Worm (Caenorhabditis elegans): ENCODE measurements around the gene Y43B11AL.1.
A peak's percentile ranks its signal among the peaks of the same experiment; 100 is the strongest.

The Y43B11AL.1 gene

ce11 chrIV:7083382-7083784 lies 18.3 kb downstream of the Y43B11AL.1 start, which contains the start of gene Y43B11AR.3:
Gene Y43B11AR.3, minus strand, starts transcription at chrIV:7083716.
- TF ChIP-seq flt-1 (GFP tag; IDR thresholded peaks at IDR 0.05) (peak; percentile 32; the same call in 1 of the 2 replicates), ref-1 (GFP tag; conservative IDR thresholded peaks at IDR 0.05) (no peak)

ce11 chrIV:7083976-7084375 lies 18.9 kb downstream of the Y43B11AL.1 start:
- TF ChIP-seq T22C8.4 (GFP tag; IDR thresholded peaks at IDR 0.05) = no peak
- no peak for TF ChIP-seq med-1 (GFP tag; optimal IDR thresholded peaks at IDR 0.05; ENCODE audit: insufficient read depth)
- no peak for TF ChIP-seq flt-1 (GFP tag; IDR thresholded peaks at IDR 0.05)
- no peak for TF ChIP-seq cog-1 (tag; optimal IDR thresholded peaks at IDR 0.05)
- TF ChIP-seq ztf-29 (GFP tag; IDR thresholded peaks at IDR 0.05) = no peak
- TF ChIP-seq tab-1 (GFP tag; IDR thresholded peaks at IDR 0.05) = no peak
- no peak for TF ChIP-seq ztf-23 (GFP tag; IDR thresholded peaks at IDR 0.05)
- TF ChIP-seq ref-1 (GFP tag; conservative IDR thresholded peaks at IDR 0.05) = no peak
- no peak for TF ChIP-seq klf-2 (GFP tag; conservative IDR thresholded peaks at IDR 0.05)

ce11 chrIV:7084632-7085160 lies 19.6 kb downstream of the Y43B11AL.1 start, which contains the start of gene rps-4:
Gene rps-4, minus strand, starts transcription at chrIV:7084682.
- TF ChIP-seq cog-1 (tag; optimal IDR thresholded peaks at IDR 0.05) (peak; percentile 61), tab-1 (GFP tag; IDR thresholded peaks at IDR 0.05) (no peak), flt-1 (GFP tag; IDR thresholded peaks at IDR 0.05) (peak; percentile 83)

ce11 chrIV:7094216-7094758 lies 29.2 kb downstream of the Y43B11AL.1 start, which contains the start of gene deb-1:
Gene deb-1, minus strand, starts transcription at chrIV:7094266.
- TF ChIP-seq tab-1 (GFP tag; IDR thresholded peaks at IDR 0.05) = no peak
- TF ChIP-seq flt-1 (GFP tag; IDR thresholded peaks at IDR 0.05) = no peak
- TF ChIP-seq cog-1 (tag; optimal IDR thresholded peaks at IDR 0.05) = no peak
- TF ChIP-seq ztf-29 (GFP tag; IDR thresholded peaks at IDR 0.05) = no peak
- no peak for TF ChIP-seq ztf-23 (GFP tag; IDR thresholded peaks at IDR 0.05)
- no peak for TF ChIP-seq med-1 (GFP tag; optimal IDR thresholded peaks at IDR 0.05; ENCODE audit: insufficient read depth)
- TF ChIP-seq T22C8.4 (GFP tag; IDR thresholded peaks at IDR 0.05) = no peak
- TF ChIP-seq ref-1 (GFP tag; conservative IDR thresholded peaks at IDR 0.05) = no peak
- TF ChIP-seq klf-2 (GFP tag; conservative IDR thresholded peaks at IDR 0.05) = no peak

- no peak for TF ChIP-seq tab-1 (GFP tag; IDR thresholded peaks at IDR 0.05)
- no peak for TF ChIP-seq med-1 (GFP tag; optimal IDR thresholded peaks at IDR 0.05; ENCODE audit: insufficient read depth)
- TF ChIP-seq flt-1 (GFP tag; IDR thresholded peaks at IDR 0.05) = no peak
- no peak for TF ChIP-seq T22C8.4 (GFP tag; IDR thresholded peaks at IDR 0.05)
- no peak for TF ChIP-seq ztf-29 (GFP tag; IDR thresholded peaks at IDR 0.05)
- no peak for TF ChIP-seq klf-2 (GFP tag; conservative IDR thresholded peaks at IDR 0.05)
- no peak for TF ChIP-seq cog-1 (tag; optimal IDR thresholded peaks at IDR 0.05)
- TF ChIP-seq ref-1 (GFP tag; conservative IDR thresholded peaks at IDR 0.05) = no peak
- no peak for TF ChIP-seq ztf-23 (GFP tag; IDR thresholded peaks at IDR 0.05)
These were observed 30.4 kb downstream of the Y43B11AL.1 start for ce11 chrIV:7095396-7095964.

ce11 chrIV:7096097-7096496 lies 31.0 kb downstream of the Y43B11AL.1 start:
- TF ChIP-seq ztf-29 (GFP tag; IDR thresholded peaks at IDR 0.05) (no peak), ref-1 (GFP tag; conservative IDR thresholded peaks at IDR 0.05) (no peak), klf-2 (GFP tag; conservative IDR thresholded peaks at IDR 0.05) (no peak)

- TF ChIP-seq klf-2 (GFP tag; conservative IDR thresholded peaks at IDR 0.05) (no peak), flt-1 (GFP tag; IDR thresholded peaks at IDR 0.05) (no peak), med-1 (GFP tag; optimal IDR thresholded peaks at IDR 0.05; ENCODE audit: insufficient read depth) (no peak), T22C8.4 (GFP tag; IDR thresholded peaks at IDR 0.05) (no peak), cog-1 (tag; optimal IDR thresholded peaks at IDR 0.05) (no peak), tab-1 (GFP tag; IDR thresholded peaks at IDR 0.05) (no peak), ztf-29 (GFP tag; IDR thresholded peaks at IDR 0.05) (no peak), ztf-23 (GFP tag; IDR thresholded peaks at IDR 0.05) (no peak), ref-1 (GFP tag; conservative IDR thresholded peaks at IDR 0.05) (no peak)
These were observed 32.3 kb downstream of the Y43B11AL.1 start for ce11 chrIV:7097450-7097849.

ce11 chrIV:7098509-7099065 lies 33.5 kb downstream of the Y43B11AL.1 start, which contains the start of gene ZC477.4:
Gene ZC477.4, minus strand, starts transcription at chrIV:7098784.
- TF ChIP-seq ztf-23 (GFP tag; IDR thresholded peaks at IDR 0.05) = no peak

ce11 chrIV:7099377-7099776 lies 34.3 kb downstream of the Y43B11AL.1 start:
- TF ChIP-seq med-1 (GFP tag; optimal IDR thresholded peaks at IDR 0.05; ENCODE audit: insufficient read depth) (no peak), tab-1 (GFP tag; IDR thresholded peaks at IDR 0.05) (no peak), cog-1 (tag; optimal IDR thresholded peaks at IDR 0.05) (peak; percentile 29), T22C8.4 (GFP tag; IDR thresholded peaks at IDR 0.05) (no peak), flt-1 (GFP tag; IDR thresholded peaks at IDR 0.05) (no peak), ref-1 (GFP tag; conservative IDR thresholded peaks at IDR 0.05) (no peak)

- no peak for TF ChIP-seq cog-1 (tag; optimal IDR thresholded peaks at IDR 0.05)
- no peak for TF ChIP-seq ztf-29 (GFP tag; IDR thresholded peaks at IDR 0.05)
- TF ChIP-seq T22C8.4 (GFP tag; IDR thresholded peaks at IDR 0.05) = 0 out of 2 replicates have a peak, but pooled peaks have one; percentile 12
These were observed 38.1 kb downstream of the Y43B11AL.1 start, which contains the start of the genes rde-8 and ZC477.3 for ce11 chrIV:7103211-7103679. Gene rde-8, minus strand, starts transcription at chrIV:7103261. Gene ZC477.3, plus strand, starts transcription at chrIV:7103492.
